Worm (Caenorhabditis elegans): Measurements from ENCODE around the gene W01H2.2.
"Not testable (repeated sequence)": the region's sequence is repeated elsewhere in the genome, so short reads cannot be mapped to it uniquely, and the experiment has no call there.

DNA sequence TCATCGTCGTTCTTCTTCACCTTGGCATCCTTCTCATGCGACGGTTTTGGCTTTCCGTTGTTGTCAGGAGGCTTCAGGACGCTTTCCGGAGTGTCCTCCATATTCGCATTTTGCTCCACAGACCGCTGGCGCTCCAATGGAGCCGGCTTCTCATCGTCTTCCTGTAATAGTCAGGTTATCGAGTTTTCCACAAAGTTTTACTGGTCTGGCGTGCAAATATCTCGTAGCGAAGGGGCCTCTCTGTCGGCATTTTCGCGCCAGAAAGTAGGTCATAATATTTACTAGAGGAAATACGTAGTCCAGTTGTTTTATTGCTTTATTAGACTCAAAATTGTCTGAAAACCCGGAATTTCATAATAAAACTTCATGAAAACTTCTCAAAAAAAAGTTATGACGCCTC is 16.1 kb downstream of the W01H2.2 start, which contains the start of gene F20B6.6:
- TF ChIP-seq ama-1 (optimal IDR thresholded peaks at IDR 0.05); lir-3 (tag; optimal IDR thresholded peaks at IDR 0.05; ENCODE audit: poor library complexity); lin-39 (tag; optimal IDR thresholded peaks at IDR 0.05); snpc-4 (tag; optimal IDR thresholded peaks at IDR 0.05); F16B12.6 (tag; optimal IDR thresholded peaks at IDR 0.05); efl-1 (optimal IDR thresholded peaks at IDR 0.05); efl-1 (GFP tag; optimal IDR thresholded peaks at IDR 0.05 in 1 of 2): not testable (repeated sequence)
